Worm (Caenorhabditis elegans) whole organism, L4 larva: ENCODE measurements around the gene cyk-1.
A peak's percentile ranks its signal among the peaks of the same experiment; 100 is the strongest.

Source experiments
- F10B5.3 ChIP-seq: sonication (generic microtip); optimal IDR thresholded peaks from 2 replicates; lab custom pipeline; 2016; ENCODE audit warnings: mild to moderate bottlenecking, missing genetic modification characterization, missing compliant biosample characterization
- F37D6.2 ChIP-seq: sonication (generic microtip); optimal IDR thresholded peaks from 2 replicates; lab custom pipeline; 2016; ENCODE audit warnings: mild to moderate bottlenecking, missing genetic modification characterization, missing compliant biosample characterization
- Y48G9A.11 ChIP-seq: fragments of 200-800 bp; sonication (Bioruptor generic); IDR thresholded peaks from 2 replicates; pipeline ENCODE4 v1.3.6; 2022; ENCODE audit warnings: missing genetic modification reagents, missing genetic modification characterization, missing compliant biosample characterization
- Y5F2A.4 ChIP-seq: fragments of 200-800 bp; sonication (Bioruptor generic); optimal IDR thresholded peaks from 2 replicates; lab custom pipeline; 2018; ENCODE audit warnings: mild to moderate bottlenecking, missing genetic modification characterization, missing compliant biosample characterization
- ZK337.2 ChIP-seq: fragments of 200-800 bp; sonication (Bioruptor generic); IDR thresholded peaks from 2 replicates; pipeline ENCODE4 v1.3.6; 2022; ENCODE audit warnings: missing genetic modification reagents, missing genetic modification characterization, missing compliant biosample characterization
- ZK546.5 ChIP-seq, 2 experiments: sonication (generic microtip); optimal IDR thresholded peaks; 2 replicates each; lab custom pipeline; 2017; ENCODE audit warnings: missing biosample characterization in 2 of 2, missing genetic modification characterization in 2 of 2
- aha-1 ChIP-seq: fragments of 150-350 bp; peaks from one replicate; lab custom pipeline; 2014; ENCODE audit warnings: missing biosample characterization, missing genetic modification characterization
- attf-4 ChIP-seq: sonication (generic microtip); optimal IDR thresholded peaks from 3 replicates; lab custom pipeline; 2017; ENCODE audit warnings: missing biosample characterization, missing genetic modification characterization
- ceh-32 ChIP-seq: sonication (generic microtip); optimal IDR thresholded peaks from 2 replicates; lab custom pipeline; 2016; ENCODE audit warnings: mild to moderate bottlenecking, missing genetic modification characterization, missing compliant biosample characterization; ENCODE audit not compliant: poor library complexity
- ceh-82 ChIP-seq: sonication (generic microtip); optimal IDR thresholded peaks from 2 replicates; lab custom pipeline; 2017; ENCODE audit warnings: missing biosample characterization, missing genetic modification characterization
- ces-1 ChIP-seq: fragments of 150-350 bp; sonication (generic microtip); optimal IDR thresholded peaks from 4 replicates; lab custom pipeline; 2014; ENCODE audit warnings: missing biosample characterization, missing genetic modification reagents, missing genetic modification characterization
- cey-2 ChIP-seq: sonication (generic microtip); optimal IDR thresholded peaks from 3 replicates; lab custom pipeline; 2017; ENCODE audit warnings: missing genetic modification characterization, mild to moderate bottlenecking, missing compliant biosample characterization, antibody characterized with exemption, borderline replicate concordance; ENCODE audit not compliant: insufficient read depth
- daf-16 ChIP-seq, 3 experiments: sonication (generic microtip); optimal IDR thresholded peaks; 2 replicates each; lab custom pipeline; 2016 to 2017; ENCODE audit warnings: missing genetic modification characterization in 3 of 3, missing genetic modification reagents in 3 of 3, mild to moderate bottlenecking in 2 of 3, missing compliant biosample characterization in 2 of 3, missing biosample characterization in 1 of 3, moderate library complexity in 1 of 3
- daf-19 ChIP-seq: fragments of 200-800 bp; sonication (Bioruptor generic); conservative IDR thresholded peaks from 2 replicates; pipeline ENCODE4 v1.3.6; 2022; ENCODE audit warnings: missing genetic modification characterization, missing compliant biosample characterization
- dmd-6 ChIP-seq: fragments of 200-800 bp; sonication (Bioruptor generic); IDR thresholded peaks from 2 replicates; pipeline ENCODE4 v1.3.6; 2022; ENCODE audit warnings: missing genetic modification reagents, missing genetic modification characterization, missing compliant biosample characterization
- dpl-1 ChIP-seq: fragments of 150-350 bp; optimal IDR thresholded peaks from 2 replicates; lab custom pipeline; 2014; ENCODE audit warnings: missing biosample characterization, missing genetic modification reagents, missing genetic modification characterization
- dve-1 ChIP-seq: sonication (generic microtip); optimal IDR thresholded peaks from 2 replicates; lab custom pipeline; 2017; ENCODE audit warnings: antibody characterized with exemption, mild to moderate bottlenecking, missing genetic modification characterization, missing compliant biosample characterization; ENCODE audit not compliant: insufficient read depth
- egl-27 ChIP-seq: sonication (generic microtip); optimal IDR thresholded peaks from 3 replicates; lab custom pipeline; 2017; ENCODE audit warnings: missing biosample characterization, missing genetic modification reagents, missing genetic modification characterization
- fos-1 ChIP-seq: fragments of 150-350 bp; optimal IDR thresholded peaks from 2 replicates; lab custom pipeline; 2014; ENCODE audit warnings: missing biosample characterization, missing genetic modification characterization
- gei-8 ChIP-seq: fragments of 200-800 bp; sonication (Bioruptor generic); optimal IDR thresholded peaks from 2 replicates; lab custom pipeline; 2018; ENCODE audit warnings: mild to moderate bottlenecking, missing genetic modification characterization, missing compliant biosample characterization
- hlh-11 ChIP-seq: fragments of 200-800 bp; sonication (Bioruptor generic); optimal IDR thresholded peaks from 2 replicates; lab custom pipeline; 2018; ENCODE audit warnings: mild to moderate bottlenecking, missing genetic modification characterization, missing compliant biosample characterization
- hlh-30 ChIP-seq: sonication (generic microtip); optimal IDR thresholded peaks from 2 replicates; lab custom pipeline; 2017; ENCODE audit warnings: antibody characterized with exemption, mild to moderate bottlenecking, missing genetic modification characterization, missing compliant biosample characterization; ENCODE audit not compliant: insufficient read depth
- lin-1 ChIP-seq: fragments of 200-800 bp; sonication (Bioruptor generic); IDR thresholded peaks from 2 replicates; pipeline ENCODE4 v1.3.6; 2022; ENCODE audit warnings: missing genetic modification reagents, missing genetic modification characterization, missing compliant biosample characterization
- lin-13 ChIP-seq: fragments of 150-350 bp; optimal IDR thresholded peaks from 2 replicates; lab custom pipeline; 2014; ENCODE audit warnings: missing biosample characterization, missing genetic modification reagents, missing genetic modification characterization
- lin-15B ChIP-seq: fragments of 150-350 bp; sonication (generic microtip); optimal IDR thresholded peaks from 3 replicates; lab custom pipeline; 2014; ENCODE audit warnings: missing biosample characterization, missing genetic modification characterization
- lin-29 ChIP-seq: fragments of 200-800 bp; sonication (Bioruptor generic); IDR thresholded peaks from 2 replicates; pipeline ENCODE4 v1.3.6; 2022; ENCODE audit warnings: missing genetic modification reagents, missing genetic modification characterization, missing compliant biosample characterization
- lir-3 ChIP-seq: sonication (generic microtip); optimal IDR thresholded peaks from 2 replicates; lab custom pipeline; 2016; ENCODE audit warnings: mild to moderate bottlenecking, missing genetic modification characterization, missing compliant biosample characterization
- madf-9 ChIP-seq: fragments of 200-800 bp; sonication (Bioruptor generic); conservative IDR thresholded peaks from 2 replicates; pipeline ENCODE4 v1.3.6; 2022; ENCODE audit warnings: missing genetic modification reagents, missing genetic modification characterization, missing compliant biosample characterization
- mep-1 ChIP-seq: fragments of 150-350 bp; sonication (generic microtip); optimal IDR thresholded peaks from 3 replicates; lab custom pipeline; 2014; ENCODE audit warnings: missing biosample characterization, missing genetic modification characterization
- mes-2 ChIP-seq: sonication (generic microtip); optimal IDR thresholded peaks from 2 replicates; lab custom pipeline; 2016; ENCODE audit warnings: missing genotype, mild to moderate bottlenecking, missing genetic modification characterization, missing compliant biosample characterization; ENCODE audit not compliant: poor library complexity, severe bottlenecking
- mxl-2 ChIP-seq: fragments of 200-800 bp; sonication (Bioruptor generic); conservative IDR thresholded peaks from 2 replicates; pipeline ENCODE4 v1.3.6; 2022; ENCODE audit warnings: missing genetic modification reagents, missing genetic modification characterization, missing compliant biosample characterization
- mxl-3 ChIP-seq: fragments of 200-800 bp; sonication (Bioruptor generic); optimal IDR thresholded peaks from 2 replicates; lab custom pipeline; 2018; ENCODE audit warnings: mild to moderate bottlenecking, missing genetic modification characterization, missing compliant biosample characterization
- nhr-10 ChIP-seq: fragments of 150-350 bp; optimal IDR thresholded peaks from 2 replicates; lab custom pipeline; 2014; ENCODE audit warnings: missing biosample characterization, missing genetic modification characterization
- nhr-11 ChIP-seq: fragments of 150-350 bp; optimal IDR thresholded peaks from 2 replicates; lab custom pipeline; 2014; ENCODE audit warnings: missing biosample characterization, missing genetic modification characterization
- nhr-111 ChIP-seq: fragments of 200-800 bp; sonication (Bioruptor generic); optimal IDR thresholded peaks from 2 replicates; lab custom pipeline; 2018; ENCODE audit warnings: mild to moderate bottlenecking, missing genetic modification characterization, missing compliant biosample characterization
- nhr-42 ChIP-seq: fragments of 200-800 bp; sonication (Bioruptor generic); IDR thresholded peaks from 2 replicates; pipeline ENCODE4 v1.3.6; 2022; ENCODE audit warnings: missing genetic modification characterization, missing compliant biosample characterization
- nhr-77 ChIP-seq: fragments of 150-350 bp; optimal IDR thresholded peaks from 2 replicates; lab custom pipeline; 2014; ENCODE audit warnings: missing biosample characterization, missing genetic modification characterization
- php-3 ChIP-seq: fragments of 200-800 bp; sonication (Bioruptor generic); IDR thresholded peaks from 2 replicates; pipeline ENCODE4 v1.3.6; 2022; ENCODE audit warnings: missing genetic modification reagents, missing genetic modification characterization, missing compliant biosample characterization
- pqm-1 ChIP-seq: sonication (generic microtip); optimal IDR thresholded peaks from 2 replicates; lab custom pipeline; 2017; ENCODE audit warnings: missing biosample characterization, missing genetic modification characterization
- rbr-2 ChIP-seq: sonication (generic microtip); optimal IDR thresholded peaks from 2 replicates; lab custom pipeline; 2016; ENCODE audit warnings: missing genotype, missing genetic modification characterization, missing compliant biosample characterization
- saeg-2 ChIP-seq: fragments of 200-800 bp; sonication (Bioruptor generic); IDR thresholded peaks from 2 replicates; pipeline ENCODE4 v1.3.6; 2022; ENCODE audit warnings: missing genetic modification reagents, missing genetic modification characterization, missing compliant biosample characterization
- set-16 ChIP-seq: fragments of 200-800 bp; sonication (Bioruptor generic); IDR thresholded peaks from 2 replicates; pipeline ENCODE4 v1.3.6; 2022; ENCODE audit warnings: missing genetic modification reagents, missing genetic modification characterization, missing compliant biosample characterization
- skn-1 ChIP-seq: fragments of 150-350 bp; optimal IDR thresholded peaks from 2 replicates; lab custom pipeline; 2014; ENCODE audit warnings: missing biosample characterization, missing genetic modification characterization
- spr-1 ChIP-seq: sonication (generic microtip); optimal IDR thresholded peaks from 2 replicates; lab custom pipeline; 2016; ENCODE audit warnings: mild to moderate bottlenecking, missing genetic modification characterization, missing compliant biosample characterization
- tag-97 ChIP-seq: fragments of 200-800 bp; sonication (Bioruptor generic); IDR thresholded peaks from 2 replicates; pipeline ENCODE4 v1.3.6; 2022; ENCODE audit warnings: missing genetic modification characterization, missing compliant biosample characterization
- unc-62 ChIP-seq, 3 experiments: fragments of 150-350 bp in 1 of 3; sonication (generic microtip); optimal IDR thresholded peaks in 2 of 3; peaks in 1 of 3; 1 replicate in 1 of 3; 2 replicates in 2 of 3; lab custom pipeline; 2014 to 2017; ENCODE audit warnings: missing biosample characterization in 3 of 3, missing genetic modification characterization in 3 of 3, missing genetic modification reagents in 3 of 3, missing genotype in 1 of 3
- zip-2 ChIP-seq: fragments of 150-350 bp; optimal IDR thresholded peaks from 2 replicates; lab custom pipeline; 2014; ENCODE audit warnings: missing biosample characterization, missing genetic modification characterization
- ztf-7 ChIP-seq: fragments of 150-350 bp; optimal IDR thresholded peaks from 2 replicates; lab custom pipeline; 2014; ENCODE audit warnings: missing biosample characterization, missing genetic modification characterization

The cyk-1 gene

DNA sequence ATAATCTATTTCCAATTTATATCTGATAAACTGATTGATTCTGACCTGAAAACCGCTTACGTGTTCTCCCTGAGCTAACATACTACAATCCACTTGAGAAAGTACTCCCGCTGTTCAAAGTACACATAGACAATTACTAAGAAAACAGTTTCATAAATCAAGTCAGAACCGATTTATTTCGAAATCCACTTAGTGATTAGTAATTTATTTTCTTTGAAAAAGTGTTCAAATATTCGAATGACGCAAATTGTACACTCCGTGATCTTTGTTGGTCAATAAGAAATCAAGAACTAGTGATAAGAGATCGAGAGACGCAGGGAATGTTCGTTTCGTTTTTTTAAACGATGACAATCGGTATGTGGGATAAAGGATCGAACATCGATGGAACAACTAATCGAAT is 36.5 kb downstream of the cyk-1 start:
- no peak for TF ChIP-seq mxl-2 (GFP tag; lab: Robert Waterston, UW)
- no peak for TF ChIP-seq nhr-111 (GFP tag; lab: Kevin White, UChicago)
- TF ChIP-seq dve-1 (tag; lab: Kevin White, UChicago): peak; percentile 56
- peak; percentile 37 for TF ChIP-seq hlh-11
- TF ChIP-seq ceh-32: no peak
- peak; percentile 93 for TF ChIP-seq aha-1
- TF ChIP-seq daf-16 (GFP tag; optimal IDR thresholded peaks at IDR 0.05; lab: Kevin White, UChicago): peak in 1 of 2 experiments; percentile 12
- peak; percentile 45 for TF ChIP-seq daf-16 (tag; optimal IDR thresholded peaks at IDR 0.05; lab: Kevin White, UChicago)
- no peak for TF ChIP-seq ceh-82

DNA sequence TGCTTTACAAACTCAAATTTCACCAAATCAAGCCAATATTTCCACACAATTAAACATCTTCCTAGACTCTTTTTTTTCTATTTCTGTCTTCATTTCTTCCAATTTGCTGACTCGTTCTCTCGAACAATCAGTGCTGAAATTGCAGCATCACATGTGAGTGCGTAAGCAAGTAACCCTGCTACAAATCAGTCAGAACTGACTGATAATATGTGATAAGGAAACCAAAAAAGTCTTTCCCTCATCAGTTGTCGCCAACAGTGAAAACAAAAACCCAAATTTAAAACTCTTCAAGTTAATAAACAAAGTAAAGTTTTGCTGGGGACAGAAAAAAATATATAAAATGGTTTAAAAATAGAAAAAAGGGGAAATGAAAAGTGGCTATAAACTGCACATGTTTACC is 37.5 kb downstream of the cyk-1 start:
- TF ChIP-seq hlh-11: peak; percentile 74
- peak in 1 of 2 experiments; percentile 1 for TF ChIP-seq daf-16 (GFP tag; optimal IDR thresholded peaks at IDR 0.05; lab: Kevin White, UChicago)
- peak; percentile 80 for TF ChIP-seq daf-16 (tag; optimal IDR thresholded peaks at IDR 0.05; lab: Kevin White, UChicago)
- TF ChIP-seq lin-15B (tag; lab: Kevin White, UChicago): no peak
- TF ChIP-seq lir-3 (tag; lab: Kevin White, UChicago): no peak
- no peak for TF ChIP-seq set-16 (GFP tag; lab: Robert Waterston, UW)
- no peak for TF ChIP-seq F37D6.2 (tag; lab: Kevin White, UChicago)
- TF ChIP-seq lin-29 (GFP tag; lab: Robert Waterston, UW): no peak
- TF ChIP-seq dpl-1 (GFP tag; lab: Kevin White, UChicago): no peak
- TF ChIP-seq unc-62 (GFP tag; optimal IDR thresholded peaks at IDR 0.05 in 1 of 2; lab: Kevin White, UChicago): no peak
- TF ChIP-seq unc-62 (tag; optimal IDR thresholded peaks at IDR 0.05; lab: Kevin White, UChicago): no peak
- TF ChIP-seq saeg-2: no peak
- no peak for TF ChIP-seq mxl-3
- TF ChIP-seq nhr-42 (GFP tag; lab: Robert Waterston, UW): no peak
- no peak for TF ChIP-seq Y48G9A.11 (GFP tag; lab: Robert Waterston, UW)
- no peak for TF ChIP-seq ztf-7 (tag; lab: Kevin White, UChicago)
- TF ChIP-seq F10B5.3 (tag; lab: Kevin White, UChicago): no peak
- peak; percentile 47 for TF ChIP-seq nhr-77 (tag; lab: Kevin White, UChicago)
- TF ChIP-seq Y5F2A.4 (GFP tag; lab: Kevin White, UChicago): no peak
- TF ChIP-seq gei-8 (GFP tag; lab: Kevin White, UChicago): no peak
- TF ChIP-seq spr-1 (tag; lab: Kevin White, UChicago): no peak
- no peak for TF ChIP-seq cey-2
- TF ChIP-seq zip-2 (tag; lab: Kevin White, UChicago): no peak
- peak; percentile 66 for TF ChIP-seq dmd-6 (GFP tag; lab: Robert Waterston, UW)
- TF ChIP-seq php-3 (GFP tag; lab: Robert Waterston, UW): peak; percentile 24; the same call in 1 of the 2 replicates
- no peak for TF ChIP-seq ZK546.5 (tag; optimal IDR thresholded peaks at IDR 0.05; lab: Kevin White, UChicago)
- TF ChIP-seq ZK337.2: no peak
- no peak for TF ChIP-seq rbr-2
- TF ChIP-seq egl-27: no peak
- no peak for TF ChIP-seq ces-1
- peak; percentile 71 for TF ChIP-seq dve-1 (tag; lab: Kevin White, UChicago)
- peak; percentile 30 for TF ChIP-seq hlh-30 (tag; lab: Kevin White, UChicago)
- TF ChIP-seq daf-19 (GFP tag; lab: Robert Waterston, UW): no peak
- TF ChIP-seq mes-2 (tag; lab: Kevin White, UChicago): no peak
- no peak for TF ChIP-seq attf-4 (tag; lab: Kevin White, UChicago)
- TF ChIP-seq mep-1 (tag; lab: Kevin White, UChicago): no peak
- TF ChIP-seq tag-97 (GFP tag; lab: Robert Waterston, UW): no peak
- TF ChIP-seq nhr-10: no peak
- TF ChIP-seq ceh-82: no peak
- no peak for TF ChIP-seq madf-9
- TF ChIP-seq lin-13 (GFP tag; lab: Kevin White, UChicago): no peak
- TF ChIP-seq fos-1 (tag; lab: Kevin White, UChicago): no peak
- TF ChIP-seq ceh-32: no peak
- TF ChIP-seq skn-1 (tag; lab: Kevin White, UChicago): no peak
- TF ChIP-seq nhr-11 (tag; lab: Kevin White, UChicago): no peak
- TF ChIP-seq aha-1: no peak
- TF ChIP-seq pqm-1 (tag; lab: Kevin White, UChicago): peak; percentile 87
- no peak for TF ChIP-seq lin-1 (GFP tag; lab: Robert Waterston, UW)
